Fruit fly (Drosophila melanogaster) whole organism, embryonic: ENCODE data around the gene ZnT77C.

Experiments
- Ada2b ChIP-seq: fragments of 200-800 bp; sonication (Bioruptor generic); IDR thresholded peaks from 2 replicates; pipeline ENCODE4 v1.3.6; 2022; ENCODE audit warnings: missing biosample characterization, missing genetic modification characterization
- Aef1 ChIP-seq: fragments of 200-800 bp; sonication (Bioruptor generic); IDR thresholded peaks from 3 replicates; pipeline ENCODE4 v1.3.6; 2022; ENCODE audit warnings: missing biosample characterization, missing genetic modification characterization
- Bteb2 ChIP-seq: fragments of 200-800 bp; sonication (Bioruptor generic); optimal IDR thresholded peaks from 2 replicates; lab custom pipeline; 2016; ENCODE audit warnings: missing biosample characterization, missing genetic modification characterization
- CG10321 ChIP-seq: fragments of 200-800 bp; sonication (Bioruptor generic); IDR thresholded peaks from 2 replicates; pipeline ENCODE4 v1.3.6; 2022; ENCODE audit warnings: missing biosample characterization, missing genetic modification characterization
- CG11723 ChIP-seq: fragments of 200-800 bp; sonication (Bioruptor generic); optimal IDR thresholded peaks from 2 replicates; lab custom pipeline; 2017; ENCODE audit warnings: missing biosample characterization, mild to moderate bottlenecking, missing genetic modification characterization
- CG12071 ChIP-seq: fragments of 200-800 bp; sonication (Bioruptor generic); optimal IDR thresholded peaks from 3 replicates; lab custom pipeline; 2018; ENCODE audit warnings: missing biosample characterization, mild to moderate bottlenecking, missing genetic modification characterization
- CG15479 ChIP-seq: fragments of 200-800 bp; sonication (Bioruptor generic); optimal IDR thresholded peaks from 3 replicates; lab custom pipeline; 2019; ENCODE audit warnings: missing biosample characterization, mild to moderate bottlenecking, missing genetic modification characterization, moderate library complexity
- CG16813 ChIP-seq: fragments of 200-800 bp; sonication (Bioruptor generic); IDR thresholded peaks from 3 replicates; pipeline ENCODE4 v1.3.6; 2022; ENCODE audit warnings: missing biosample characterization, missing genetic modification characterization; ENCODE audit not compliant: partially characterized antibody
- CG17912 ChIP-seq: fragments of 200-800 bp; sonication (Bioruptor generic); optimal IDR thresholded peaks from 2 replicates; lab custom pipeline; 2018; ENCODE audit warnings: missing biosample characterization, mild to moderate bottlenecking, missing genetic modification characterization
- CG1832 ChIP-seq: fragments of 200-800 bp; sonication (Bioruptor generic); optimal IDR thresholded peaks from 2 replicates; lab custom pipeline; 2017; ENCODE audit warnings: missing biosample characterization, mild to moderate bottlenecking, missing genetic modification characterization, inconsistent platforms
- CG2199 ChIP-seq: fragments of 200-800 bp; sonication (Bioruptor generic); IDR thresholded peaks from 3 replicates; pipeline ENCODE4 v1.3.6; 2022; ENCODE audit warnings: missing biosample characterization, missing genetic modification characterization
- CG2202 ChIP-seq: fragments of 200-800 bp; sonication (Bioruptor generic); optimal IDR thresholded peaks from 2 replicates; lab custom pipeline; 2018; ENCODE audit warnings: missing biosample characterization, mild to moderate bottlenecking, missing genetic modification characterization
- CG2875 ChIP-seq: fragments of 200-800 bp; sonication (Bioruptor generic); optimal IDR thresholded peaks from 2 replicates; lab custom pipeline; 2017; ENCODE audit warnings: missing biosample characterization, mild to moderate bottlenecking, missing genetic modification characterization, missing genetic modification reagents
- CG33213 ChIP-seq: fragments of 200-800 bp; sonication (Bioruptor generic); optimal IDR thresholded peaks from 3 replicates; lab custom pipeline; 2016; ENCODE audit warnings: missing biosample characterization, missing genetic modification characterization
- CG33557 ChIP-seq: fragments of 200-800 bp; sonication (Bioruptor generic); optimal IDR thresholded peaks from 2 replicates; lab custom pipeline; 2019; ENCODE audit warnings: missing biosample characterization, mild to moderate bottlenecking, missing genetic modification characterization, moderate library complexity
- CG8089 ChIP-seq: fragments of 200-800 bp; sonication (Bioruptor generic); optimal IDR thresholded peaks from 3 replicates; lab custom pipeline; 2016; ENCODE audit warnings: missing biosample characterization, missing genetic modification characterization
- CG8388 ChIP-seq: fragments of 200-800 bp; sonication (Bioruptor generic); optimal IDR thresholded peaks from 2 replicates; lab custom pipeline; 2019; ENCODE audit warnings: missing biosample characterization, mild to moderate bottlenecking, missing genetic modification characterization, moderate library complexity
- CG8924 ChIP-seq: fragments of 200-800 bp; optimal IDR thresholded peaks from 3 replicates; lab custom pipeline; 2019; ENCODE audit warnings: missing biosample characterization, mild to moderate bottlenecking, missing genetic modification characterization, moderate library complexity
- D ChIP-seq, 2 experiments: fragments of 200-800 bp in 1 of 2; fragments of >200 bp in 1 of 2; sonication (Bioruptor generic) in 1 of 2; optimal IDR thresholded peaks; 2 replicates in 1 of 2; 3 replicates in 1 of 2; lab custom pipeline; 2017; ENCODE audit warnings: mild to moderate bottlenecking in 1 of 2, missing biosample characterization in 1 of 2, missing genetic modification characterization in 1 of 2, missing genetic modification reagents in 1 of 2
- Deaf1 ChIP-seq: fragments of 200-800 bp; optimal IDR thresholded peaks from 3 replicates; lab custom pipeline; 2019; ENCODE audit warnings: missing biosample characterization, mild to moderate bottlenecking, missing genetic modification characterization, moderate library complexity
- Dek ChIP-seq: fragments of 200-800 bp; sonication (Bioruptor generic); optimal IDR thresholded peaks from 3 replicates; lab custom pipeline; 2019; ENCODE audit warnings: missing biosample characterization, mild to moderate bottlenecking, missing genetic modification characterization, moderate library complexity
- Dp ChIP-seq: fragments of 200-800 bp; sonication (Bioruptor generic); optimal IDR thresholded peaks from 2 replicates; lab custom pipeline; 2018; ENCODE audit warnings: missing biosample characterization, mild to moderate bottlenecking, missing genetic modification characterization, moderate library complexity
- Eip74EF ChIP-seq, 2 experiments: fragments of 200-800 bp in 1 of 2; fragments of >200 bp in 1 of 2; sonication (Bioruptor generic) in 1 of 2; optimal IDR thresholded peaks; 2 replicates each; lab custom pipeline; 2017 to 2019; ENCODE audit warnings: missing biosample characterization in 2 of 2, missing genetic modification characterization in 2 of 2, mild to moderate bottlenecking in 1 of 2, moderate library complexity in 1 of 2
- Trl ChIP-seq, 3 experiments: fragments of >200 bp in 2 of 3; fragments of 200-800 bp in 1 of 3; sonication (Bioruptor generic) in 1 of 3; optimal IDR thresholded peaks; 2 replicates in 1 of 3; 3 replicates in 2 of 3; lab custom pipeline; 2016 to 2017; ENCODE audit warnings: missing biosample characterization in 1 of 3, missing genetic modification characterization in 1 of 3
- Vsx1 ChIP-seq: fragments of 200-800 bp; sonication (Bioruptor generic); optimal IDR thresholded peaks from 2 replicates; lab custom pipeline; 2017; ENCODE audit warnings: missing biosample characterization, mild to moderate bottlenecking, missing genetic modification characterization, missing genetic modification reagents
- abd-A ChIP-seq: fragments of 200-800 bp; sonication (Bioruptor generic); optimal IDR thresholded peaks from 3 replicates; lab custom pipeline; 2019; ENCODE audit warnings: missing biosample characterization, mild to moderate bottlenecking, missing genetic modification characterization, moderate library complexity
- ac ChIP-seq: fragments of 200-800 bp; sonication (Bioruptor generic); optimal IDR thresholded peaks from 3 replicates; lab custom pipeline; 2017; ENCODE audit warnings: missing biosample characterization, mild to moderate bottlenecking, missing genetic modification characterization
- bsh ChIP-seq, 2 experiments: fragments of 200-800 bp; sonication (Bioruptor generic); optimal IDR thresholded peaks; 2 replicates each; lab custom pipeline; 2017 to 2018; ENCODE audit warnings: mild to moderate bottlenecking in 2 of 2, missing biosample characterization in 2 of 2, missing genetic modification characterization in 2 of 2, moderate library complexity in 1 of 2
- cad ChIP-seq: fragments of >200 bp; optimal IDR thresholded peaks from 2 replicates; lab custom pipeline; 2017; ENCODE audit warnings: missing biosample characterization, missing genetic modification characterization
- caup ChIP-seq: fragments of 200-800 bp; sonication (Bioruptor generic); optimal IDR thresholded peaks from 3 replicates; lab custom pipeline; 2017; ENCODE audit warnings: missing biosample characterization, mild to moderate bottlenecking, missing genetic modification characterization, moderate library complexity; ENCODE audit not compliant: severe bottlenecking
- corto ChIP-seq: fragments of 200-800 bp; sonication (Bioruptor generic); optimal IDR thresholded peaks from 2 replicates; lab custom pipeline; 2016; ENCODE audit warnings: missing biosample characterization, mild to moderate bottlenecking, missing genetic modification characterization, moderate library complexity
- crc ChIP-seq: fragments of 200-800 bp; sonication (Bioruptor generic); optimal IDR thresholded peaks from 2 replicates; lab custom pipeline; 2016; ENCODE audit warnings: missing biosample characterization, missing genetic modification characterization
- crol ChIP-seq: fragments of 200-800 bp; sonication (Bioruptor generic); IDR thresholded peaks from 2 replicates; pipeline ENCODE4 v1.3.6; 2022; ENCODE audit warnings: missing biosample characterization, missing genetic modification characterization
- da ChIP-seq: fragments of 200-800 bp; sonication (Bioruptor generic); optimal IDR thresholded peaks from 2 replicates; lab custom pipeline; 2016; ENCODE audit warnings: missing biosample characterization, missing genetic modification characterization
- ewg ChIP-seq: fragments of 200-800 bp; sonication (Bioruptor generic); optimal IDR thresholded peaks from 3 replicates; lab custom pipeline; 2017; ENCODE audit warnings: mild to moderate bottlenecking, missing biosample characterization, missing genetic modification reagents, missing genetic modification characterization
- fu2 ChIP-seq: fragments of 200-800 bp; sonication (Bioruptor generic); optimal IDR thresholded peaks from 2 replicates; lab custom pipeline; 2016; ENCODE audit warnings: missing biosample characterization, missing genetic modification characterization
- gro ChIP-seq: fragments of 200-800 bp; sonication (Bioruptor generic); optimal IDR thresholded peaks from 2 replicates; lab custom pipeline; 2016; ENCODE audit warnings: missing biosample characterization, missing genetic modification characterization
- kay ChIP-seq: fragments of 200-800 bp; sonication (Bioruptor generic); optimal IDR thresholded peaks from 2 replicates; lab custom pipeline; 2016; ENCODE audit warnings: missing biosample characterization, missing genetic modification characterization
- kni ChIP-seq: fragments of 200-800 bp; sonication (Bioruptor generic); optimal IDR thresholded peaks from 3 replicates; lab custom pipeline; 2017; ENCODE audit warnings: mild to moderate bottlenecking, missing biosample characterization, missing genetic modification reagents, missing genetic modification characterization
- lab ChIP-seq: fragments of 200-800 bp; sonication (Bioruptor generic); optimal IDR thresholded peaks from 3 replicates; lab custom pipeline; 2017; ENCODE audit warnings: missing biosample characterization, missing genetic modification characterization, mild to moderate bottlenecking, moderate library complexity, missing genetic modification reagents
- mam ChIP-seq: fragments of 200-800 bp; sonication (Bioruptor generic); optimal IDR thresholded peaks from 3 replicates; lab custom pipeline; 2016; ENCODE audit warnings: missing biosample characterization, missing genetic modification characterization
- org-1 ChIP-seq: fragments of 200-800 bp; sonication (Bioruptor generic); optimal IDR thresholded peaks from 2 replicates; lab custom pipeline; 2017; ENCODE audit warnings: missing biosample characterization, missing genetic modification characterization
- pros ChIP-seq: fragments of 200-800 bp; sonication (Bioruptor generic); optimal IDR thresholded peaks from 3 replicates; lab custom pipeline; 2019; ENCODE audit warnings: missing biosample characterization, mild to moderate bottlenecking, missing genetic modification characterization, moderate library complexity
- ranshi ChIP-seq: fragments of 200-800 bp; sonication (Bioruptor generic); IDR thresholded peaks from 2 replicates; pipeline ENCODE4 v1.3.6; 2022; ENCODE audit warnings: missing biosample characterization, missing genetic modification characterization
- sens ChIP-seq: fragments of 200-800 bp; sonication (Bioruptor generic); peaks from one replicate; lab custom pipeline; 2016; ENCODE audit warnings: missing biosample characterization, missing genetic modification characterization
- ttk ChIP-seq: fragments of 200-800 bp; sonication (Bioruptor generic); IDR thresholded peaks from 2 replicates; pipeline ENCODE4 v2.1.2; 2022; ENCODE audit warnings: missing biosample characterization, missing genetic modification characterization
- zen ChIP-seq: fragments of 200-800 bp; sonication (Bioruptor generic); optimal IDR thresholded peaks from 3 replicates; lab custom pipeline; 2018; ENCODE audit warnings: missing biosample characterization, mild to moderate bottlenecking, missing genetic modification characterization, moderate library complexity
- zf30C ChIP-seq: fragments of 200-800 bp; sonication (Bioruptor generic); optimal IDR thresholded peaks from 3 replicates; lab custom pipeline; 2018; ENCODE audit warnings: missing biosample characterization, mild to moderate bottlenecking, missing genetic modification characterization

ZnT77C gene

dm6 chr3L:20517179-20517834, 22.6 kb upstream of the ZnT77C start (continued):
- TF ChIP-seq D (optimal IDR thresholded peaks at IDR 0.05; lab: Kevin White, UChicago) (peak; percentile 74), D (GFP tag; optimal IDR thresholded peaks at IDR 0.05; lab: Kevin White, UChicago) (no peak), CG12071 (GFP tag; lab: Kevin White, UChicago) (peak; percentile 31), Bteb2 (GFP tag; lab: Kevin White, UChicago) (no peak), Aef1 (GFP tag; lab: Robert Waterston, UW) (no peak), kni (GFP tag; lab: Kevin White, UChicago) (peak; percentile 49), pros (peak; percentile 94), Dek (tag; lab: Kevin White, UChicago) (no peak), caup (no peak), Trl (optimal IDR thresholded peaks at IDR 0.05; lab: Kevin White, UChicago) (peak; percentile 66 to 70), Trl (GFP tag; optimal IDR thresholded peaks at IDR 0.05; lab: Kevin White, UChicago) (no peak), gro (GFP tag; lab: Kevin White, UChicago) (no peak), CG8089 (GFP tag; lab: Kevin White, UChicago) (no peak), CG16813 (0 out of 3 replicates have a peak, but pooled peaks have one; percentile 28), ttk (GFP tag; lab: Robert Waterston, UW) (peak; percentile 63), zen (tag; lab: Kevin White, UChicago) (peak; percentile 64), corto (GFP tag; lab: Kevin White, UChicago) (no peak), Vsx1 (no peak), sens (GFP tag; lab: Kevin White, UChicago) (peak; percentile 64), CG2875 (peak; percentile 8), CG2199 (GFP tag; lab: Robert Waterston, UW) (peak; percentile 86), CG8388 (GFP tag; lab: Kevin White, UChicago) (peak; percentile 39), ac (peak; percentile 2), abd-A (tag; lab: Kevin White, UChicago) (peak; percentile 23), CG1832 (GFP tag; lab: Kevin White, UChicago) (peak; percentile 91), CG15479 (GFP tag; lab: Kevin White, UChicago) (peak; percentile 96), da (GFP tag; lab: Kevin White, UChicago) (peak; percentile 54), CG11723 (peak; percentile 22), CG33557 (GFP tag; lab: Kevin White, UChicago) (no peak), kay (GFP tag; lab: Kevin White, UChicago) (peak; percentile 73), Ada2b (GFP tag; lab: Robert Waterston, UW) (no peak), CG8924 (no peak), bsh (GFP tag; optimal IDR thresholded peaks at IDR 0.05; lab: Kevin White, UChicago) (no peak), CG10321 (GFP tag; lab: Robert Waterston, UW) (peak; percentile 86), ewg (GFP tag; lab: Kevin White, UChicago) (peak; percentile 27), org-1 (GFP tag; lab: Kevin White, UChicago) (no peak), crol (peak; percentile 76), CG17912 (no peak)

dm6 chr3L:20516519-20517178, 21.9 kb upstream of the ZnT77C start:
- TF ChIP-seq Eip74EF (GFP tag; optimal IDR thresholded peaks at IDR 0.05; lab: Kevin White, UChicago) (no peak), Dp (GFP tag; lab: Kevin White, UChicago) (no peak), ranshi (GFP tag; lab: Robert Waterston, UW) (no peak), CG8924 (peak; percentile 61), cad (GFP tag; lab: Kevin White, UChicago) (peak; percentile 90), fu2 (GFP tag; lab: Kevin White, UChicago) (no peak), Deaf1 (tag; lab: Kevin White, UChicago) (peak; percentile 61), CG2202 (tag; lab: Kevin White, UChicago) (peak; percentile 15), mam (GFP tag; lab: Kevin White, UChicago) (no peak), lab (GFP tag; lab: Kevin White, UChicago) (peak; percentile 31), crc (GFP tag; lab: Kevin White, UChicago) (no peak), CG33213 (no peak), zf30C (GFP tag; lab: Kevin White, UChicago) (peak; percentile 45)
